Fruit fly (Drosophila melanogaster) whole organism, embryonic: ENCODE data around the gene CG10177.
A peak's percentile ranks its signal among the peaks of the same experiment; 100 is the strongest.

Source experiments
- Awh ChIP-seq: fragments of 200-800 bp; sonication (Bioruptor generic); IDR thresholded peaks from 2 replicates; pipeline ENCODE4, ENCODE4 v1.3.6; 2022; ENCODE audit warnings: missing biosample characterization, missing genetic modification characterization
- BEAF-32 ChIP-seq: fragments of 200-800 bp; sonication (Bioruptor generic); optimal IDR thresholded peaks from 3 replicates; lab custom pipeline; 2017; ENCODE audit warnings: missing biosample characterization, missing genetic modification characterization, mild to moderate bottlenecking, moderate library complexity, missing genetic modification reagents
- CG10321 ChIP-seq: fragments of 200-800 bp; sonication (Bioruptor generic); IDR thresholded peaks from 2 replicates; pipeline ENCODE4 v1.3.6; 2022; ENCODE audit warnings: missing biosample characterization, missing genetic modification characterization
- CG10462 ChIP-seq: fragments of 200-800 bp; sonication (Bioruptor generic); optimal IDR thresholded peaks from 2 replicates; lab custom pipeline; 2016; ENCODE audit warnings: missing biosample characterization, missing genetic modification characterization
- CG10543 ChIP-seq: fragments of 200-800 bp; sonication (Bioruptor generic); optimal IDR thresholded peaks from 3 replicates; lab custom pipeline; 2017; ENCODE audit warnings: missing biosample characterization, mild to moderate bottlenecking, missing genetic modification characterization, moderate library complexity
- CG11085 ChIP-seq: fragments of 200-800 bp; sonication (Bioruptor generic); IDR thresholded peaks from 2 replicates; pipeline ENCODE4 v1.3.6; 2022; ENCODE audit warnings: missing biosample characterization, missing genetic modification characterization
- CG11456 ChIP-seq: fragments of 200-800 bp; sonication (Bioruptor generic); IDR thresholded peaks from 3 replicates; pipeline ENCODE4 v1.3.6; 2022; ENCODE audit warnings: missing biosample characterization, missing genetic modification characterization
- CG11696 ChIP-seq: fragments of 200-800 bp; sonication (Bioruptor generic); IDR thresholded peaks from 2 replicates; pipeline ENCODE4 v1.3.6; 2022; ENCODE audit warnings: missing biosample characterization, missing genetic modification characterization
- CG1233 ChIP-seq: fragments of 200-800 bp; sonication (Bioruptor generic); optimal IDR thresholded peaks from 4 replicates; lab custom pipeline; 2018; ENCODE audit warnings: missing biosample characterization, mild to moderate bottlenecking, missing genetic modification characterization
- CG13296 ChIP-seq: fragments of 200-800 bp; sonication (Bioruptor generic); optimal IDR thresholded peaks from 3 replicates; lab custom pipeline; 2018; ENCODE audit warnings: missing biosample characterization, mild to moderate bottlenecking, missing genetic modification characterization
- CG14050 ChIP-seq: fragments of 200-800 bp; sonication (Bioruptor generic); IDR thresholded peaks from 3 replicates; pipeline ENCODE4 v1.3.6; 2022; ENCODE audit warnings: missing biosample characterization, missing genetic modification characterization
- CG15514 ChIP-seq: fragments of 200-800 bp; sonication (Bioruptor generic); optimal IDR thresholded peaks from 3 replicates; lab custom pipeline; 2017; ENCODE audit warnings: missing biosample characterization, missing genetic modification characterization, mild to moderate bottlenecking, moderate library complexity, missing genetic modification reagents
- CG15601 ChIP-seq: fragments of 200-800 bp; sonication (Bioruptor generic); optimal IDR thresholded peaks from 3 replicates; lab custom pipeline; 2019; ENCODE audit warnings: missing biosample characterization, mild to moderate bottlenecking, missing genetic modification characterization, moderate library complexity
- CG18476 ChIP-seq: fragments of 200-800 bp; sonication (Bioruptor generic); optimal IDR thresholded peaks from 2 replicates; lab custom pipeline; 2016; ENCODE audit warnings: missing biosample characterization, mild to moderate bottlenecking, missing genetic modification characterization
- CG18599 ChIP-seq: fragments of 200-800 bp; sonication (Bioruptor generic); optimal IDR thresholded peaks from 3 replicates; lab custom pipeline; 2017; ENCODE audit warnings: missing biosample characterization, missing genetic modification characterization, mild to moderate bottlenecking, moderate library complexity, missing genetic modification reagents
- CG2116 ChIP-seq: fragments of 200-800 bp; sonication (Bioruptor generic); optimal IDR thresholded peaks from 3 replicates; lab custom pipeline; 2018; ENCODE audit warnings: missing biosample characterization, mild to moderate bottlenecking, missing genetic modification characterization
- CG34376 ChIP-seq: fragments of 200-800 bp; sonication (Bioruptor generic); optimal IDR thresholded peaks from 2 replicates; lab custom pipeline; 2018; ENCODE audit warnings: missing biosample characterization, mild to moderate bottlenecking, missing genetic modification characterization
- CG42726 ChIP-seq: fragments of 200-800 bp; sonication (Bioruptor generic); IDR thresholded peaks from 2 replicates; pipeline ENCODE4 v1.3.6; 2022; ENCODE audit warnings: missing biosample characterization, missing genetic modification characterization; ENCODE audit not compliant: partially characterized antibody
- CG4404 ChIP-seq: fragments of 200-800 bp; sonication (Bioruptor generic); IDR thresholded peaks from 2 replicates; pipeline ENCODE4 v1.3.6; 2022; ENCODE audit warnings: missing biosample characterization, missing genetic modification characterization
- CG4424 ChIP-seq: fragments of 200-800 bp; sonication (Bioruptor generic); optimal IDR thresholded peaks from 3 replicates; lab custom pipeline; 2016; ENCODE audit warnings: missing biosample characterization, missing genetic modification characterization
- CG8359 ChIP-seq: fragments of 200-800 bp; sonication (Bioruptor generic); optimal IDR thresholded peaks from 2 replicates; lab custom pipeline; 2017; ENCODE audit warnings: missing biosample characterization, mild to moderate bottlenecking, missing genetic modification characterization, borderline replicate concordance
- CG9797 ChIP-seq: fragments of 200-800 bp; sonication (Bioruptor generic); optimal IDR thresholded peaks from 3 replicates; lab custom pipeline; 2018; ENCODE audit warnings: missing biosample characterization, mild to moderate bottlenecking, missing genetic modification characterization
- Deaf1 ChIP-seq: fragments of 200-800 bp; optimal IDR thresholded peaks from 3 replicates; lab custom pipeline; 2019; ENCODE audit warnings: missing biosample characterization, mild to moderate bottlenecking, missing genetic modification characterization, moderate library complexity
- Dp ChIP-seq: fragments of 200-800 bp; sonication (Bioruptor generic); optimal IDR thresholded peaks from 2 replicates; lab custom pipeline; 2018; ENCODE audit warnings: missing biosample characterization, mild to moderate bottlenecking, missing genetic modification characterization, moderate library complexity
- GATAe ChIP-seq: fragments of 200-800 bp; sonication (Bioruptor generic); conservative IDR thresholded peaks from 2 replicates; pipeline ENCODE4 v1.3.6; 2022; ENCODE audit warnings: missing biosample characterization, missing genetic modification characterization
- Gug ChIP-seq: fragments of 200-800 bp; sonication (Bioruptor generic); IDR thresholded peaks from 4 replicates; pipeline ENCODE4 v1.3.6; 2022; ENCODE audit warnings: missing biosample characterization, missing genetic modification characterization
- H15 ChIP-seq: fragments of 200-800 bp; sonication (Bioruptor generic); IDR thresholded peaks from 3 replicates; pipeline ENCODE4 v1.3.6; 2022; ENCODE audit warnings: missing biosample characterization, missing genetic modification characterization
- Hmr ChIP-seq: fragments of 200-800 bp; sonication (Bioruptor generic); optimal IDR thresholded peaks from 3 replicates; lab custom pipeline; 2017; ENCODE audit warnings: mild to moderate bottlenecking, missing biosample characterization, missing genetic modification reagents, missing genetic modification characterization
- NC2α ChIP-seq: fragments of 200-800 bp; sonication (Bioruptor generic); optimal IDR thresholded peaks from 2 replicates; lab custom pipeline; 2016; ENCODE audit warnings: missing biosample characterization, missing genetic modification characterization
- Optix ChIP-seq: fragments of 200-800 bp; sonication (Bioruptor generic); IDR thresholded peaks from 3 replicates; pipeline ENCODE4 v1.3.6; 2022; ENCODE audit warnings: missing biosample characterization, missing genetic modification characterization
- Side ChIP-seq: fragments of 200-800 bp; sonication (Bioruptor generic); optimal IDR thresholded peaks from 2 replicates; lab custom pipeline; 2016; ENCODE audit warnings: missing biosample characterization, missing genetic modification characterization
- al ChIP-seq: fragments of 200-800 bp; sonication (Bioruptor generic); IDR thresholded peaks from 2 replicates; pipeline ENCODE4 v1.3.6; 2022; ENCODE audit warnings: missing biosample characterization, missing genetic modification characterization
- crp ChIP-seq, 2 experiments: fragments of 200-800 bp; sonication (Bioruptor generic); optimal IDR thresholded peaks; 2 replicates in 1 of 2; 3 replicates in 1 of 2; lab custom pipeline; 2017; ENCODE audit warnings: missing biosample characterization in 2 of 2, missing genetic modification characterization in 2 of 2, mild to moderate bottlenecking in 1 of 2, moderate library complexity in 1 of 2
- dati ChIP-seq: fragments of 200-800 bp; sonication (Bioruptor generic); IDR thresholded peaks from 2 replicates; pipeline ENCODE4 v1.3.6; 2022; ENCODE audit warnings: missing biosample characterization, missing genetic modification characterization
- dmrt99B ChIP-seq: fragments of 200-800 bp; sonication (Bioruptor generic); optimal IDR thresholded peaks from 2 replicates; lab custom pipeline; 2018; ENCODE audit warnings: missing biosample characterization, mild to moderate bottlenecking, missing genetic modification characterization, moderate library complexity
- fd102C ChIP-seq: fragments of 200-800 bp; sonication (Bioruptor generic); optimal IDR thresholded peaks from 2 replicates; lab custom pipeline; 2018; ENCODE audit warnings: missing biosample characterization, mild to moderate bottlenecking, missing genetic modification characterization, moderate library complexity
- gfzf ChIP-seq: fragments of 200-800 bp; sonication (Bioruptor generic); optimal IDR thresholded peaks from 2 replicates; lab custom pipeline; 2016; ENCODE audit warnings: missing biosample characterization, mild to moderate bottlenecking, missing genetic modification characterization, moderate library complexity
- grn ChIP-seq: fragments of 200-800 bp; sonication (Bioruptor generic); optimal IDR thresholded peaks from 3 replicates; lab custom pipeline; 2017; ENCODE audit warnings: missing biosample characterization, missing genetic modification characterization
- lov ChIP-seq, 2 experiments: fragments of 200-800 bp in 1 of 2; fragments of >200 bp in 1 of 2; sonication (Bioruptor generic) in 1 of 2; IDR thresholded peaks in 1 of 2; optimal IDR thresholded peaks in 1 of 2; 2 replicates in 1 of 2; 3 replicates in 1 of 2; pipeline versions ENCODE4 v1.3.6 to Lab custom; 2017 to 2022; ENCODE audit warnings: missing biosample characterization in 1 of 2, missing genetic modification characterization in 1 of 2
- luna ChIP-seq: fragments of 200-800 bp; sonication (Bioruptor generic); optimal IDR thresholded peaks from 2 replicates; lab custom pipeline; 2016; ENCODE audit warnings: missing biosample characterization, missing genetic modification characterization
- otp ChIP-seq: fragments of 200-800 bp; sonication (Bioruptor generic); IDR thresholded peaks from 3 replicates; pipeline ENCODE4, ENCODE4 v1.3.6; 2022; ENCODE audit warnings: missing biosample characterization, missing genetic modification characterization
- pzg ChIP-seq: fragments of 200-800 bp; sonication (Bioruptor generic); optimal IDR thresholded peaks from 3 replicates; lab custom pipeline; 2018; ENCODE audit warnings: missing biosample characterization, mild to moderate bottlenecking, missing genetic modification characterization, moderate library complexity
- rib ChIP-seq: fragments of 200-800 bp; sonication (Bioruptor generic); IDR thresholded peaks from 2 replicates; pipeline ENCODE4 v1.3.6; 2022; ENCODE audit warnings: missing biosample characterization, missing genetic modification characterization
- ro ChIP-seq: fragments of 200-800 bp; sonication (Bioruptor generic); IDR thresholded peaks from 2 replicates; pipeline ENCODE4 v1.3.6; 2022; ENCODE audit warnings: missing biosample characterization, missing genetic modification characterization
- salm ChIP-seq: fragments of 200-800 bp; sonication (Bioruptor generic); optimal IDR thresholded peaks from 2 replicates; lab custom pipeline; 2018; ENCODE audit warnings: missing biosample characterization, mild to moderate bottlenecking, missing genetic modification characterization
- seq ChIP-seq: fragments of 200-800 bp; sonication (Bioruptor generic); IDR thresholded peaks from 2 replicates; pipeline ENCODE4 v1.3.6; 2022; ENCODE audit warnings: missing biosample characterization, missing genetic modification characterization
- sqz ChIP-seq: fragments of 200-800 bp; sonication (Bioruptor generic); optimal IDR thresholded peaks from 3 replicates; lab custom pipeline; 2018; ENCODE audit warnings: missing biosample characterization, mild to moderate bottlenecking, missing genetic modification characterization
- tin ChIP-seq: fragments of 200-800 bp; sonication (Bioruptor generic); optimal IDR thresholded peaks from 3 replicates; lab custom pipeline; 2016; ENCODE audit warnings: missing biosample characterization, missing genetic modification characterization
- zfh2 ChIP-seq: fragments of 200-800 bp; sonication (Bioruptor generic); optimal IDR thresholded peaks from 2 replicates; lab custom pipeline; 2016; ENCODE audit warnings: missing biosample characterization, missing genetic modification characterization

CG10177 gene

dm6 chr3R:23556843-23557242, 35.5 kb upstream of the CG10177 start, which contains the start of gene CG10164:
TSS of gene CG10164 (minus strand) at chr3R:23556943.
- no peak for TF ChIP-seq CG9797 (GFP tag; lab: Kevin White, UChicago)
- no peak for TF ChIP-seq CG34376
- no peak for TF ChIP-seq CG15601 (tag; lab: Kevin White, UChicago)
- TF ChIP-seq NC2α: no peak
- TF ChIP-seq CG18476 (GFP tag; lab: Kevin White, UChicago): no peak
- no peak for TF ChIP-seq al
- TF ChIP-seq CG10462 (GFP tag; lab: Kevin White, UChicago): no peak

dm6 chr3R:23538719-23539145, 17.3 kb upstream of the CG10177 start, which contains the start of gene Ugt303B2:
TSS of gene Ugt303B2 (minus strand) at chr3R:23538908.
- TF ChIP-seq fd102C (GFP tag; lab: Kevin White, UChicago): no peak
- no peak for TF ChIP-seq salm (tag; lab: Kevin White, UChicago)
- TF ChIP-seq Gug (GFP tag; lab: Robert Waterston, UW): no peak
- no peak for TF ChIP-seq CG8359 (GFP tag; lab: Kevin White, UChicago)
- no peak for TF ChIP-seq CG42726 (GFP tag; lab: Robert Waterston, UW)
- no peak for TF ChIP-seq CG1233 (GFP tag; lab: Kevin White, UChicago)
- no peak for TF ChIP-seq seq (GFP tag; lab: Robert Waterston, UW)
- TF ChIP-seq zfh2 (GFP tag; lab: Kevin White, UChicago): no peak
- peak; percentile 17 for TF ChIP-seq Hmr (GFP tag; lab: Kevin White, UChicago)
- TF ChIP-seq rib (GFP tag; lab: Robert Waterston, UW): no peak
- peak; percentile 89 for TF ChIP-seq CG10321
- peak; percentile 40; the same call in 1 of the 3 replicates for TF ChIP-seq CG11456 (GFP tag; lab: Robert Waterston, UW)
- no peak for TF ChIP-seq crp (GFP tag; optimal IDR thresholded peaks at IDR 0.05; lab: Kevin White, UChicago)
- peak; percentile 97 for TF ChIP-seq CG15514 (GFP tag; lab: Kevin White, UChicago)
- TF ChIP-seq CG4424 (GFP tag; lab: Kevin White, UChicago): no peak
- TF ChIP-seq H15 (GFP tag; lab: Robert Waterston, UW): no peak
- no peak for TF ChIP-seq ro (GFP tag; lab: Robert Waterston, UW)
- TF ChIP-seq CG11085 (GFP tag; lab: Robert Waterston, UW): no peak
- TF ChIP-seq Awh (GFP tag; lab: Robert Waterston, UW): no peak
- peak; percentile 33 for TF ChIP-seq CG10543
- TF ChIP-seq gfzf (GFP tag; lab: Kevin White, UChicago): no peak
- TF ChIP-seq tin: no peak
- no peak for TF ChIP-seq CG14050 (GFP tag; lab: Robert Waterston, UW)
- no peak for TF ChIP-seq CG15601 (tag; lab: Kevin White, UChicago)
- no peak for TF ChIP-seq otp (GFP tag; lab: Robert Waterston, UW)
- TF ChIP-seq CG2116 (GFP tag; lab: Kevin White, UChicago): peak; percentile 4
- no peak for TF ChIP-seq dmrt99B (tag; lab: Kevin White, UChicago)
- TF ChIP-seq lov (optimal IDR thresholded peaks at IDR 0.05; lab: Kevin White, UChicago): no peak
- no peak for TF ChIP-seq lov (GFP tag; IDR thresholded peaks at IDR 0.05; lab: Robert Waterston, UW)
- no peak for TF ChIP-seq CG4404 (GFP tag; lab: Robert Waterston, UW)
- TF ChIP-seq BEAF-32 (GFP tag; lab: Kevin White, UChicago): no peak
- no peak for TF ChIP-seq CG11696 (GFP tag; lab: Robert Waterston, UW)
- TF ChIP-seq Dp (GFP tag; lab: Kevin White, UChicago): peak; percentile 76
- peak; percentile 80 for TF ChIP-seq GATAe
- TF ChIP-seq CG13296 (GFP tag; lab: Kevin White, UChicago): no peak
- TF ChIP-seq grn (GFP tag; lab: Kevin White, UChicago): peak; percentile 71
- TF ChIP-seq Side (GFP tag; lab: Kevin White, UChicago): peak; percentile 9
- no peak for TF ChIP-seq CG18599 (GFP tag; lab: Kevin White, UChicago)
- TF ChIP-seq luna: no peak
- TF ChIP-seq Optix: no peak
- TF ChIP-seq dati (GFP tag; lab: Robert Waterston, UW): no peak
- peak; percentile 76 for TF ChIP-seq Deaf1 (tag; lab: Kevin White, UChicago)
- TF ChIP-seq pzg: peak; percentile 27
- TF ChIP-seq sqz (GFP tag; lab: Kevin White, UChicago): no peak
